Worm (Caenorhabditis elegans): ENCODE results near the gene drh-1.

drh-1 gene

DNA sequence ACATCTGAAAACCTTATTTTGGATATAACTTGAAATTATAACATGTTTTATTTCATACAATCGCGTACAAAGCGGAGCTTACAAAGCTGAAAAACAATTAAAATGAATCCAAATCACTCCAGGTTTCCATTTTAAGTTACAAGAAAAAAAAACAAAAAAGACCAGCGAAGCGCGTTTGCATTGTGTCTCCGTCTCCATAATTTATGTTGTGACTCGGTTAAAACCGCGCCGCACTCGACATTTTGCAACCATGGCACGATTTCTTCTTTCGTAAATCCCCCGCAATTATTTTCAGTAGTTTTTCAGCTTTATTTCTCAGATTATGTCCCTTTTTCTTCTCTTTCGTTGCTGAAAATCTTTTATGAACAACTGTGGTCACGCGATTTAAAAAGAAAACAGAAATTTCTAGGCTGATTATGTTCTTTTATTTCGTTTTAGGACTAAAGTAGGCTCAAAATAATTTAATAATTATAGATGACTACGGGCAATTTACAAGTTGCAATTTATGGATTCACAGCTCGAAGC, 27.7 kb downstream of the drh-1 start, which contains the start of the genes F38A5.2 and dnj-11 (continued):
- no peak for TF ChIP-seq ceh-90 (tag; optimal IDR thresholded peaks at IDR 0.05)

DNA sequence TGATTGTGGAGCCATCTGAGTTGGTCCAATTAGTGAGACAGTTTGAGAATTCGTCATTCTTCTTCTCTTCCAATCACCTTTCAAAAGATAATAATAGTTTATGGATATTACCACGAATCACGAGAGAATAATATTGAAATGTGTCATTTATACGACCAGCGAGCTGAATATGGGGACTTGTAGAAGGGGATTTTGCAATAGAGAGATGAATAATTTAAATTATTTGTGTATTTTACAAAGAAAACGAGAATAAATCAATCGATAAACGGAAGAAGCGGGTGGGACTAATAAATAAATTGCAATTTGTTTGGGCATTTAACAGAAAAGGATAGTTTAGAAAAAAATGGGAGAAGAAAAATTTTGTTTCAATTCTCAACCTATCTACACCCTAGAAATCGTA, 30.5 kb downstream of the drh-1 start, which contains the start of gene odr-8:
Gene odr-8 (minus strand): TSS at position 101 of the 400 bp plus-strand sequence.
- no peak for TF ChIP-seq aha-1 (tag; optimal IDR thresholded peaks at IDR 0.05)
- TF ChIP-seq nhr-11 (tag; optimal IDR thresholded peaks at IDR 0.05) = no peak
- TF ChIP-seq mef-2 (tag; optimal IDR thresholded peaks at IDR 0.05) = no peak
- TF ChIP-seq unc-30 (tag; optimal IDR thresholded peaks at IDR 0.05) = no peak
- TF ChIP-seq C16A3.4 (tag; optimal IDR thresholded peaks at IDR 0.05) = no peak
- TF ChIP-seq mdl-1 (tag; optimal IDR thresholded peaks at IDR 0.05) = no peak
- TF ChIP-seq nhr-76 (tag; optimal IDR thresholded peaks at IDR 0.05) = no peak
- no peak for TF ChIP-seq hlh-4 (tag; optimal IDR thresholded peaks at IDR 0.05)
- TF ChIP-seq nhr-12 (tag; optimal IDR thresholded peaks at IDR 0.05) = no peak
- TF ChIP-seq fkh-4 (tag; optimal IDR thresholded peaks at IDR 0.05; ENCODE audit: borderline replicate concordance) = no peak
- no peak for TF ChIP-seq lin-39 (tag; optimal IDR thresholded peaks at IDR 0.05)
- no peak for TF ChIP-seq lin-35 (GFP tag; optimal IDR thresholded peaks at IDR 0.05)
- no peak for TF ChIP-seq jun-1 (tag; optimal IDR thresholded peaks at IDR 0.05)
- TF ChIP-seq Y116A8C.19 (tag; optimal IDR thresholded peaks at IDR 0.05; ENCODE audit: borderline replicate concordance) = no peak
- no peak for TF ChIP-seq tlp-1 (tag; optimal IDR thresholded peaks at IDR 0.05)
- TF ChIP-seq ets-5 (GFP tag; IDR thresholded peaks at IDR 0.05) = no peak

DNA sequence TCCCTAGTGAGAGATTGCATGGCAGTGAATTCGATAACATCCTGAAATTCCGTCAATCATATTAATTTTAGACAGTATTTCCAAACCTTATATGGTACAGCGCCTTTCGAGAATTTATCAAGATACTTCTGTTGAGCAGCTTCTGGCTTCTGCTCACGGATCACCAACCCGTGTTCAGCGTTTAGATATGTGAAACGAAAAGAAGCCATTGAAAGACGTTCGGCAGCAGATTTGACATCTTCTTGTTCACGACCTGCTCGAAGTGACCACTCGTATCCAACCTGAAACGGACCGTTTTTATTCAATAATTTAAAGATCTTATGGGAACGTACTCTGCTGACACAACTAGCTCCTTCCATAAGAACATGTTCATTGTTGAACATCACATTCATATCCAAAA, 31.5 kb downstream of the drh-1 start:
- TF ChIP-seq mep-1 (tag; optimal IDR thresholded peaks at IDR 0.05) = no peak
- no peak for TF ChIP-seq C04F5.9 (tag; optimal IDR thresholded peaks at IDR 0.05)
- no peak for TF ChIP-seq rnt-1 (tag; optimal IDR thresholded peaks at IDR 0.05)
- no peak for TF ChIP-seq elt-3 (tag; optimal IDR thresholded peaks at IDR 0.05)
- TF ChIP-seq swsn-7 (tag; optimal IDR thresholded peaks at IDR 0.05) = no peak
- no peak for TF ChIP-seq tlp-1 (tag; optimal IDR thresholded peaks at IDR 0.05)
- no peak for TF ChIP-seq vab-15 (tag; optimal IDR thresholded peaks at IDR 0.05)
- no peak for TF ChIP-seq pqm-1 (tag; optimal IDR thresholded peaks at IDR 0.05)
- no peak for TF ChIP-seq ztf-11 (tag; optimal IDR thresholded peaks at IDR 0.05)
- no peak for TF ChIP-seq jun-1 (tag; optimal IDR thresholded peaks at IDR 0.05)
- TF ChIP-seq sptf-1 (tag; optimal IDR thresholded peaks at IDR 0.05) = no peak
- TF ChIP-seq nhr-47 (tag; optimal IDR thresholded peaks at IDR 0.05) = no peak
- no peak for TF ChIP-seq ceh-8 (GFP tag; optimal IDR thresholded peaks at IDR 0.05)
- no peak for TF ChIP-seq sox-4 (tag; optimal IDR thresholded peaks at IDR 0.05)
- TF ChIP-seq efl-1 (optimal IDR thresholded peaks at IDR 0.05) = no peak
- TF ChIP-seq efl-1 (GFP tag; optimal IDR thresholded peaks at IDR 0.05 in 1 of 2) = no peak
- TF ChIP-seq unc-130 (tag; optimal IDR thresholded peaks at IDR 0.05) = no peak
- no peak for TF ChIP-seq nhr-12 (tag; optimal IDR thresholded peaks at IDR 0.05)
- no peak for TF ChIP-seq lin-15B (tag; optimal IDR thresholded peaks at IDR 0.05)
- no peak for TF ChIP-seq egl-13 (tag; optimal IDR thresholded peaks at IDR 0.05)
- TF ChIP-seq Y116A8C.19 (tag; optimal IDR thresholded peaks at IDR 0.05; ENCODE audit: borderline replicate concordance) = no peak

ce11 chrIV:6577914-6578313, 35.2 kb downstream of the drh-1 start, which contains the start of gene C43G2.3:
C43G2.3 (plus strand) TSS chrIV:6578214.
- TF ChIP-seq nhr-76 (tag; optimal IDR thresholded peaks at IDR 0.05) = no peak
- no peak for TF ChIP-seq ceh-88 (GFP tag; IDR thresholded peaks at IDR 0.05)
- no peak for TF ChIP-seq mef-2 (tag; optimal IDR thresholded peaks at IDR 0.05)
- no peak for TF ChIP-seq lin-15B (tag; optimal IDR thresholded peaks at IDR 0.05)
- no peak for TF ChIP-seq nhr-19 (GFP tag; conservative IDR thresholded peaks at IDR 0.05)
- no peak for TF ChIP-seq ceh-82 (tag; optimal IDR thresholded peaks at IDR 0.05)
- no peak for TF ChIP-seq dpl-1 (GFP tag; optimal IDR thresholded peaks at IDR 0.05)
- TF ChIP-seq egl-13 (tag; optimal IDR thresholded peaks at IDR 0.05) = no peak
- TF ChIP-seq ceh-8 (GFP tag; optimal IDR thresholded peaks at IDR 0.05) = no peak
- TF ChIP-seq aha-1 (tag; optimal IDR thresholded peaks at IDR 0.05) = no peak
- no peak for TF ChIP-seq F16B12.6 (tag; optimal IDR thresholded peaks at IDR 0.05)
- TF ChIP-seq alr-1 (tag; optimal IDR thresholded peaks at IDR 0.05; ENCODE audit: borderline replicate concordance) = no peak
